Worm (Caenorhabditis elegans): Measurements from ENCODE around the gene hsd-2.

- TF ChIP-seq Y105C5A.15 (GFP tag; IDR thresholded peaks at IDR 0.05) (no peak), jun-1 (tag; optimal IDR thresholded peaks at IDR 0.05) (no peak), nhr-28 (tag; optimal IDR thresholded peaks at IDR 0.05) (no peak), nhr-76 (tag; optimal IDR thresholded peaks at IDR 0.05) (no peak)
These were observed 35.0 kb downstream of the hsd-2 start for ce11 chrX:5040038-5040437.
